Worm (Caenorhabditis elegans) whole organism, L1 larva: ENCODE data around the gene inos-1.

Experiments
- Y116A8C.19 ChIP-seq: sonication (generic microtip); optimal IDR thresholded peaks from 2 replicates; lab custom pipeline; 2016; ENCODE audit warnings: missing compliant biosample characterization, missing genetic modification characterization, borderline replicate concordance
- egl-27 ChIP-seq, 2 experiments: fragments of 150-350 bp in 1 of 2; sonication (generic microtip); optimal IDR thresholded peaks; 3 replicates each; lab custom pipeline; 2017 to 2018; ENCODE audit warnings: missing biosample characterization in 2 of 2, missing genetic modification characterization in 2 of 2, missing genetic modification reagents in 2 of 2
- mdl-1 ChIP-seq, 2 experiments: fragments of 150-350 bp; optimal IDR thresholded peaks; 2 replicates each; lab custom pipeline; 2014 to 2017; ENCODE audit warnings: missing biosample characterization in 2 of 2, missing genetic modification characterization in 2 of 2, inconsistent platforms in 1 of 2
- nhr-11 ChIP-seq: fragments of 150-350 bp; optimal IDR thresholded peaks from 2 replicates; lab custom pipeline; 2014; ENCODE audit warnings: missing biosample characterization, missing genetic modification characterization
- rnt-1 ChIP-seq: sonication (generic microtip); optimal IDR thresholded peaks from 2 replicates; lab custom pipeline; 2016; ENCODE audit warnings: mild to moderate bottlenecking, missing genetic modification characterization, moderate library complexity, missing compliant biosample characterization
- sptf-1 ChIP-seq: fragments of 150-350 bp; optimal IDR thresholded peaks from 2 replicates; lab custom pipeline; 2014; ENCODE audit warnings: missing biosample characterization, missing genetic modification characterization
- sup-37 ChIP-seq: fragments of 200-800 bp; sonication (Bioruptor generic); optimal IDR thresholded peaks from 2 replicates; lab custom pipeline; 2018; ENCODE audit warnings: mild to moderate bottlenecking, missing genetic modification characterization, missing compliant biosample characterization

DNA sequence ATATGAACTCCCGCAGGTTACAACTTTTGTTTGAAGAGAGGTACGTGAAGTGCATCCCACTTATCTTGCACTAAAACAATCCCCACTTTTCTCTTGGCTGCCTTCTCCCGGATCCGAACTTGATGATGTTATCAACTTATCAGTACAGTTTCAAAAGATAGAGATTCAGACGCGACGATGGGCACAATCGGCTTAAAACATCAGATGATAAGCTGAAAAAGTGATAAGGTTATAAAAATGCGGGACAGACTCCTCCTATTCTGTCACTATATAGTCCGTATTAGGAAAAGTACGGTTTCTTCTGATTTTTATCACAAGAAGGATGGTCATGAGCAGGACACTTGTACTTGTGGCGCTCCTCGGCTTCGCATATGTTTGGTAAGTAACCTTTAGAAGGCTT lies 39.1 kb upstream of the inos-1 start, which contains the start of gene ctsa-1.2:
- TF ChIP-seq sptf-1 (tag; lab: Kevin White, UChicago) (no peak), nhr-11 (no peak), sup-37 (GFP tag; lab: Kevin White, UChicago) (no peak), rnt-1 (tag; lab: Kevin White, UChicago) (no peak), egl-27 (tag; optimal IDR thresholded peaks at IDR 0.05; lab: Kevin White, UChicago) (no peak), Y116A8C.19 (tag; lab: Kevin White, UChicago) (no peak), mdl-1 (tag; optimal IDR thresholded peaks at IDR 0.05; lab: Kevin White, UChicago) (no peak)
